Worm (Caenorhabditis elegans) whole organism, young adult: Measurements from ENCODE around the gene dpy-17.

Experiments
- F10E7.11 ChIP-seq: sonication (generic microtip); optimal IDR thresholded peaks from 2 replicates; lab custom pipeline; 2017; ENCODE audit warnings: mild to moderate bottlenecking, missing genetic modification characterization, moderate library complexity, missing compliant biosample characterization
- F57A8.1 ChIP-seq: fragments of 200-800 bp; sonication (Bioruptor generic); optimal IDR thresholded peaks from 2 replicates; lab custom pipeline; 2018; ENCODE audit warnings: mild to moderate bottlenecking, missing genetic modification characterization, moderate library complexity, missing compliant biosample characterization
- chd-7 ChIP-seq: sonication (generic microtip); optimal IDR thresholded peaks from 2 replicates; lab custom pipeline; 2016; ENCODE audit warnings: mild to moderate bottlenecking, missing genetic modification characterization, moderate library complexity, missing compliant biosample characterization
- gei-17 ChIP-seq: fragments of 200-800 bp; sonication (Bioruptor generic); optimal IDR thresholded peaks from 2 replicates; lab custom pipeline; 2018; ENCODE audit warnings: mild to moderate bottlenecking, missing genetic modification characterization, missing compliant biosample characterization
- mel-28 ChIP-seq: sonication (generic microtip); optimal IDR thresholded peaks from 2 replicates; lab custom pipeline; 2016; ENCODE audit warnings: borderline replicate concordance, mild to moderate bottlenecking, missing genetic modification characterization, missing compliant biosample characterization
- mes-4 ChIP-seq: sonication (generic microtip); optimal IDR thresholded peaks from 2 replicates; lab custom pipeline; 2016; ENCODE audit warnings: missing genotype, missing genetic modification characterization, missing compliant biosample characterization
- pha-4 ChIP-seq: fragments of 150-350 bp; sonication (generic microtip); optimal IDR thresholded peaks from 2 replicates; lab custom pipeline; 2014; ENCODE audit warnings: missing biosample characterization, missing genetic modification reagents, missing genetic modification characterization
- snpc-4 ChIP-seq, 5 experiments: fragments of 150-350 bp in 1 of 5; sonication (generic microtip) in 4 of 5; optimal IDR thresholded peaks; 2 replicates each; lab custom pipeline; 2014 to 2018; ENCODE audit warnings: missing genetic modification characterization in 5 of 5, missing biosample characterization in 3 of 5, antibody characterized with exemption in 2 of 5, mild to moderate bottlenecking in 2 of 5, missing compliant biosample characterization in 2 of 5, missing genotype in 2 of 5, moderate library complexity in 2 of 5, missing genetic modification reagents in 1 of 5

DNA sequence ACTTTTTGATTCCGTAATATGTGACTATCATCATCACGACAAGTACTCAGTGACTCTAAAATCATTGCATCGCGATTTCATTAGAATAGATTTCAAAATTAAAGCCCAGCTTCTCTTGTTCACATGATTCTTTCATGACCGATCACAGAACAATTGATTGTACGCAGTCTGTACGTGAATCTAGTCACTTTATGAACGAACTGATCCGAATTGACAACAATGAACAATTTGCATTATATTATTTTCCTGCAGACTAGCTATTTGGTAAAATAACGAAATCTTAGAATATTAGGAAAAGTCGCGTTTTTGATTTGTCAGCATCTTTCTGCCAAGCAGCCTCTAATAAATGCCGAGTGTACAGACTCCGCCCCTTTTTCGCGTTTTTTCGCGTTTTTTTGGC lies 7.6 kb upstream of the dpy-17 start:
- no peak for TF ChIP-seq F57A8.1 (GFP tag; lab: Kevin White, UChicago)
- no peak for TF ChIP-seq chd-7 (tag; lab: Kevin White, UChicago)
- TF ChIP-seq mel-28 (tag; lab: Kevin White, UChicago) = no peak
- no peak for TF ChIP-seq F10E7.11
- TF ChIP-seq snpc-4 (GFP tag; optimal IDR thresholded peaks at IDR 0.05; lab: Kevin White, UChicago) = no peak
- TF ChIP-seq snpc-4 (tag; optimal IDR thresholded peaks at IDR 0.05; lab: Kevin White, UChicago) = no peak
- TF ChIP-seq gei-17 (GFP tag; lab: Kevin White, UChicago) = no peak
- no peak for TF ChIP-seq mes-4 (tag; lab: Kevin White, UChicago)
- no peak for TF ChIP-seq pha-4 (tag; lab: Kevin White, UChicago)
